Fruit fly (Drosophila melanogaster) whole organism, embryonic: ENCODE results near the gene CG6180.

Source experiments
- Antp ChIP-seq: fragments of 200-800 bp; sonication (Bioruptor generic); optimal IDR thresholded peaks from 3 replicates; lab custom pipeline; 2016; ENCODE audit warnings: missing biosample characterization, missing genetic modification characterization
- CG10147 ChIP-seq: fragments of 200-800 bp; sonication (Bioruptor generic); optimal IDR thresholded peaks from 2 replicates; lab custom pipeline; 2019; ENCODE audit warnings: missing biosample characterization, mild to moderate bottlenecking, missing genetic modification characterization, moderate library complexity
- CG10462 ChIP-seq: fragments of 200-800 bp; sonication (Bioruptor generic); optimal IDR thresholded peaks from 2 replicates; lab custom pipeline; 2016; ENCODE audit warnings: missing biosample characterization, missing genetic modification characterization
- CG10543 ChIP-seq: fragments of 200-800 bp; sonication (Bioruptor generic); optimal IDR thresholded peaks from 3 replicates; lab custom pipeline; 2017; ENCODE audit warnings: missing biosample characterization, mild to moderate bottlenecking, missing genetic modification characterization, moderate library complexity
- CG11456 ChIP-seq: fragments of 200-800 bp; sonication (Bioruptor generic); IDR thresholded peaks from 3 replicates; pipeline ENCODE4 v1.3.6; 2022; ENCODE audit warnings: missing biosample characterization, missing genetic modification characterization
- CG12391 ChIP-seq: fragments of 200-800 bp; sonication (Bioruptor generic); optimal IDR thresholded peaks from 3 replicates; lab custom pipeline; 2018; ENCODE audit warnings: missing biosample characterization, mild to moderate bottlenecking, missing genetic modification characterization, moderate library complexity
- CG14710 ChIP-seq: fragments of 200-800 bp; sonication (Bioruptor generic); optimal IDR thresholded peaks from 3 replicates; lab custom pipeline; 2019; ENCODE audit warnings: missing biosample characterization, mild to moderate bottlenecking, missing genetic modification characterization, moderate library complexity
- CG1529 ChIP-seq: fragments of 200-800 bp; sonication (Bioruptor generic); optimal IDR thresholded peaks from 3 replicates; lab custom pipeline; 2018; ENCODE audit warnings: missing biosample characterization, missing genetic modification characterization
- CG31365 ChIP-seq: fragments of 200-800 bp; sonication (Bioruptor generic); optimal IDR thresholded peaks from 2 replicates; lab custom pipeline; 2018; ENCODE audit warnings: missing biosample characterization, mild to moderate bottlenecking, missing genetic modification characterization
- CG3407 ChIP-seq: fragments of 200-800 bp; sonication (Bioruptor generic); optimal IDR thresholded peaks from 2 replicates; lab custom pipeline; 2018; ENCODE audit warnings: missing biosample characterization, mild to moderate bottlenecking, missing genetic modification characterization
- CG3995 ChIP-seq: fragments of 200-800 bp; sonication (Bioruptor generic); optimal IDR thresholded peaks from 3 replicates; lab custom pipeline; 2016; ENCODE audit warnings: missing biosample characterization, missing genetic modification characterization
- CG4282 ChIP-seq: fragments of 200-800 bp; sonication (Bioruptor generic); optimal IDR thresholded peaks from 2 replicates; lab custom pipeline; 2016; ENCODE audit warnings: missing biosample characterization, missing genetic modification characterization
- CG4360 ChIP-seq: fragments of 200-800 bp; sonication (Bioruptor generic); IDR thresholded peaks from 2 replicates; pipeline ENCODE4 v1.3.6; 2022; ENCODE audit warnings: missing biosample characterization, missing genetic modification characterization
- CG6765 ChIP-seq: fragments of 200-800 bp; sonication (Bioruptor generic); optimal IDR thresholded peaks from 3 replicates; lab custom pipeline; 2017; ENCODE audit warnings: missing biosample characterization, mild to moderate bottlenecking, missing genetic modification characterization
- CG6813 ChIP-seq: fragments of 200-800 bp; sonication (Bioruptor generic); optimal IDR thresholded peaks from 2 replicates; lab custom pipeline; 2017; ENCODE audit warnings: missing biosample characterization, missing genetic modification characterization, mild to moderate bottlenecking, moderate library complexity, missing genetic modification reagents
- CG7372 ChIP-seq: fragments of 200-800 bp; sonication (Bioruptor generic); IDR thresholded peaks from 2 replicates; pipeline ENCODE4 v1.3.6; 2022; ENCODE audit warnings: missing biosample characterization, missing genetic modification characterization
- CG7839 ChIP-seq: fragments of 200-800 bp; sonication (Bioruptor generic); optimal IDR thresholded peaks from 3 replicates; lab custom pipeline; 2018; ENCODE audit warnings: missing biosample characterization, mild to moderate bottlenecking, missing genetic modification characterization, moderate library complexity
- CG8765 ChIP-seq: fragments of 200-800 bp; sonication (Bioruptor generic); IDR thresholded peaks from 2 replicates; pipeline ENCODE4 v1.3.6; 2022; ENCODE audit warnings: missing biosample characterization, missing genetic modification characterization
- CG9797 ChIP-seq: fragments of 200-800 bp; sonication (Bioruptor generic); optimal IDR thresholded peaks from 3 replicates; lab custom pipeline; 2018; ENCODE audit warnings: missing biosample characterization, mild to moderate bottlenecking, missing genetic modification characterization
- Doc2 ChIP-seq: fragments of 200-800 bp; sonication (Bioruptor generic); IDR thresholded peaks from 2 replicates; pipeline ENCODE4 v1.3.6; 2022; ENCODE audit warnings: missing biosample characterization, missing genetic modification characterization
- E2f1 ChIP-seq: fragments of 200-800 bp; sonication (Bioruptor generic); IDR thresholded peaks from 2 replicates; pipeline ENCODE4 v1.3.6; 2022; ENCODE audit warnings: missing biosample characterization, missing genetic modification characterization
- Fer2 ChIP-seq: fragments of 200-800 bp; sonication (Bioruptor generic); optimal IDR thresholded peaks from 2 replicates; lab custom pipeline; 2018; ENCODE audit warnings: missing biosample characterization, mild to moderate bottlenecking, missing genetic modification characterization, moderate library complexity
- GATAe ChIP-seq: fragments of 200-800 bp; sonication (Bioruptor generic); conservative IDR thresholded peaks from 2 replicates; pipeline ENCODE4 v1.3.6; 2022; ENCODE audit warnings: missing biosample characterization, missing genetic modification characterization
- MBD-R2 ChIP-seq: fragments of 200-800 bp; sonication (Bioruptor generic); IDR thresholded peaks from 2 replicates; pipeline ENCODE4 v1.3.6; 2022; ENCODE audit warnings: missing biosample characterization, missing genetic modification characterization
- Neu2 ChIP-seq: fragments of 200-800 bp; sonication (Bioruptor generic); optimal IDR thresholded peaks from 3 replicates; lab custom pipeline; 2016; ENCODE audit warnings: missing biosample characterization, missing genetic modification characterization, borderline replicate concordance
- Opbp ChIP-seq: fragments of 200-800 bp; sonication (Bioruptor generic); IDR thresholded peaks from 3 replicates; pipeline ENCODE4 v1.3.6; 2022; ENCODE audit warnings: missing biosample characterization, missing genetic modification characterization; ENCODE audit not compliant: partially characterized antibody
- Ptx1 ChIP-seq: fragments of 200-800 bp; sonication (Bioruptor generic); IDR thresholded peaks from 2 replicates; pipeline ENCODE4 v1.3.6; 2022; ENCODE audit warnings: missing biosample characterization, missing genetic modification characterization
- Ravus ChIP-seq: fragments of 200-800 bp; sonication (Bioruptor generic); IDR thresholded peaks from 2 replicates; pipeline ENCODE4 v1.3.6; 2022; ENCODE audit warnings: missing biosample characterization, missing genetic modification characterization
- Stat92E ChIP-seq, 3 experiments: fragments of >200 bp in 2 of 3; fragments of 200-800 bp in 1 of 3; sonication (Bioruptor generic) in 1 of 3; optimal IDR thresholded peaks; 2 replicates each; lab custom pipeline; 2017 to 2019; ENCODE audit warnings: missing biosample characterization in 3 of 3, missing genetic modification characterization in 3 of 3, mild to moderate bottlenecking in 1 of 3, moderate library complexity in 1 of 3
- Usf ChIP-seq: fragments of 200-800 bp; sonication (Bioruptor generic); optimal IDR thresholded peaks from 2 replicates; lab custom pipeline; 2017; ENCODE audit warnings: missing genotype, missing biosample characterization, missing genetic modification characterization
- ab ChIP-seq: fragments of 200-800 bp; sonication (Bioruptor generic); optimal IDR thresholded peaks from 2 replicates; lab custom pipeline; 2016; ENCODE audit warnings: missing biosample characterization, missing genetic modification characterization
- caup ChIP-seq: fragments of 200-800 bp; sonication (Bioruptor generic); optimal IDR thresholded peaks from 3 replicates; lab custom pipeline; 2017; ENCODE audit warnings: missing biosample characterization, mild to moderate bottlenecking, missing genetic modification characterization, moderate library complexity; ENCODE audit not compliant: severe bottlenecking
- cg ChIP-seq: fragments of 200-800 bp; sonication (Bioruptor generic); optimal IDR thresholded peaks from 3 replicates; lab custom pipeline; 2019; ENCODE audit warnings: missing biosample characterization, mild to moderate bottlenecking, missing genetic modification characterization, moderate library complexity
- ci ChIP-seq: fragments of 200-800 bp; sonication (Bioruptor generic); IDR thresholded peaks from 3 replicates; pipeline ENCODE4 v1.3.6; 2022; ENCODE audit warnings: missing biosample characterization, missing genetic modification characterization
- en ChIP-seq: fragments of 200-800 bp; sonication (Bioruptor generic); optimal IDR thresholded peaks from 2 replicates; lab custom pipeline; 2016; ENCODE audit warnings: missing biosample characterization, missing genetic modification characterization
- fu2 ChIP-seq: fragments of 200-800 bp; sonication (Bioruptor generic); optimal IDR thresholded peaks from 2 replicates; lab custom pipeline; 2016; ENCODE audit warnings: missing biosample characterization, missing genetic modification characterization
- gfzf ChIP-seq: fragments of 200-800 bp; sonication (Bioruptor generic); optimal IDR thresholded peaks from 2 replicates; lab custom pipeline; 2016; ENCODE audit warnings: missing biosample characterization, mild to moderate bottlenecking, missing genetic modification characterization, moderate library complexity
- knrl ChIP-seq: fragments of 200-800 bp; sonication (Bioruptor generic); IDR thresholded peaks from 3 replicates; pipeline ENCODE4 v1.3.6; 2022; ENCODE audit warnings: missing biosample characterization, missing genetic modification characterization; ENCODE audit not compliant: partially characterized antibody
- pan ChIP-seq, 4 experiments: fragments of >200 bp in 3 of 4; fragments of 200-800 bp in 1 of 4; sonication (Bioruptor generic) in 1 of 4; optimal IDR thresholded peaks in 3 of 4; IDR thresholded peaks in 1 of 4; 2 replicates each; pipeline versions ENCODE4 v1.3.6 to Lab custom; 2017 to 2022; ENCODE audit warnings: missing biosample characterization in 2 of 4, missing genetic modification characterization in 2 of 4, mixed read lengths in 1 of 4
- phol ChIP-seq: fragments of 200-800 bp; sonication (Bioruptor generic); optimal IDR thresholded peaks from 3 replicates; lab custom pipeline; 2018; ENCODE audit warnings: missing biosample characterization, mild to moderate bottlenecking, missing genetic modification characterization, moderate library complexity
- ranshi ChIP-seq: fragments of 200-800 bp; sonication (Bioruptor generic); IDR thresholded peaks from 2 replicates; pipeline ENCODE4 v1.3.6; 2022; ENCODE audit warnings: missing biosample characterization, missing genetic modification characterization
- rib ChIP-seq: fragments of 200-800 bp; sonication (Bioruptor generic); IDR thresholded peaks from 2 replicates; pipeline ENCODE4 v1.3.6; 2022; ENCODE audit warnings: missing biosample characterization, missing genetic modification characterization
- scrt ChIP-seq: fragments of 200-800 bp; sonication (Bioruptor generic); optimal IDR thresholded peaks from 2 replicates; lab custom pipeline; 2018; ENCODE audit warnings: missing biosample characterization, mild to moderate bottlenecking, missing genetic modification characterization, moderate library complexity
- slbo ChIP-seq: fragments of 200-800 bp; sonication (Bioruptor generic); IDR thresholded peaks from 2 replicates; pipeline ENCODE4 v1.3.6; 2022; ENCODE audit warnings: missing biosample characterization, missing genetic modification characterization
- stwl ChIP-seq: fragments of 200-800 bp; sonication (Bioruptor generic); optimal IDR thresholded peaks from 3 replicates; lab custom pipeline; 2018; ENCODE audit warnings: missing biosample characterization, mild to moderate bottlenecking, missing genetic modification characterization, moderate library complexity
- ttk ChIP-seq: fragments of 200-800 bp; sonication (Bioruptor generic); IDR thresholded peaks from 2 replicates; pipeline ENCODE4 v2.1.2; 2022; ENCODE audit warnings: missing biosample characterization, missing genetic modification characterization
- unc-4 ChIP-seq: fragments of 200-800 bp; sonication (Bioruptor generic); IDR thresholded peaks from 2 replicates; pipeline ENCODE4 v1.3.6; 2022; ENCODE audit warnings: missing biosample characterization, missing genetic modification characterization; ENCODE audit not compliant: partially characterized antibody

Gene CG6180

DNA sequence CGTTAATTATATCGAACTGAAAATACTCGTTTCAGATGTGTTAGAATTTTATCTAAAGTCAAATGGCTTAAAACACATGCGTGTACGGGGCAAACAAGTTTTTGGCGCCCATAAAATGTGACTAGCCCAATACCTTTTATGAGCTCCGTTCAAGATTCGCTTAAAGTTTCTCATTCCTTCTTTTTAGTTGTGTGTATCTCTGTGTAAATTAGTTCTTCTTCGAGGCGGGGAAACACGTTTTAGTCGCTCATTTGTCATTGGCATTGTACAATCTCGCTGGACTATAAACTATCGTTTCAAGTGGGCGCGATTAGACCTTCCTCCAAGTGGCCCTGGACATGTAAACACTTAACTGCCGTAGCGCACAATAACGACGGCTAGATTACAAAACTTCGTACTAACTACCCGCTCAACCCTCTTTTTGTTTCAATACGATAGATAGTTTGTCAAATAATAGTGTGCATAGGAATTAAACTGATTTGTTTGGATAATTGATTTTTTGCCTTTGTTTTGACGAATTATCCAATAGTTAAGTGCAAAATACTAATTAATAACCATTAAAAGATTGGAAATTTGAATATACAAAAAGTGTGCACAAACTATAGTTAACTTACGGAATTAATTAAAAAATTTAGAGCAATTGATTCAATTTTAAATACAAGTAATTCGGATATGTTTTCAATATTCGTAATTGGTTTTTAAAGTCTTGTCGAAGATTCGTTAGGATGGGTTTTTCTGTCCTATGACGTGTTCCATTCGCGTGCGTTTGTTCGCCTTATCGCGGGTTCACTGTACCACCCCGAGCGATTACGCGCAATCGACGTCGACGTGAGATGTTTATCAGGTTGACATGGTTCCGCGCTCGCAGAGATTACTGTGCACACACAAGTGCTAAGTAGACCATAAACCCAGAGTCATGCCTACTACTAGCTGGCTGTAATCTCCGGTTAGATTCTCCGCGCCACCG is 13.3 kb downstream of the CG6180 start (continued):
- TF ChIP-seq Usf (GFP tag; lab: Kevin White, UChicago): no peak
- no peak for TF ChIP-seq CG7372 (GFP tag; lab: Robert Waterston, UW)
- peak; percentile 63; the same call in 2 of the 3 replicates for TF ChIP-seq ci (GFP tag; lab: Robert Waterston, UW)
- no peak for TF ChIP-seq en (GFP tag; lab: Kevin White, UChicago)
- peak; percentile 29 for TF ChIP-seq CG10147 (GFP tag; lab: Kevin White, UChicago)
- peak; percentile 39 for TF ChIP-seq CG6813 (GFP tag; lab: Kevin White, UChicago)
- peak; percentile 37 for TF ChIP-seq MBD-R2 (GFP tag; lab: Robert Waterston, UW)
- TF ChIP-seq CG3995 (GFP tag; lab: Kevin White, UChicago): peak; percentile 11
- no peak for TF ChIP-seq gfzf
- TF ChIP-seq CG4360 (GFP tag; lab: Robert Waterston, UW): no peak
- TF ChIP-seq GATAe: peak; percentile 86
- no peak for TF ChIP-seq CG9797 (GFP tag; lab: Kevin White, UChicago)
- no peak for TF ChIP-seq Fer2
- TF ChIP-seq phol: peak; percentile 63
- no peak for TF ChIP-seq CG1529
- peak; percentile 8 for TF ChIP-seq CG6765 (GFP tag; lab: Kevin White, UChicago)
- TF ChIP-seq Ptx1: 0 out of 2 replicates have a peak, but pooled peaks have one; percentile 43
- TF ChIP-seq CG11456 (GFP tag; lab: Robert Waterston, UW): no peak
- no peak for TF ChIP-seq Antp
- TF ChIP-seq CG7839 (tag; lab: Kevin White, UChicago): peak; percentile 69
- TF ChIP-seq Ravus (GFP tag; lab: Robert Waterston, UW): no peak; the same call in 1 of the 2 replicates
- TF ChIP-seq CG14710: peak; percentile 40
- peak; percentile 17; the same call in 1 of the 2 replicates for TF ChIP-seq rib (GFP tag; lab: Robert Waterston, UW)
- no peak for TF ChIP-seq CG31365 (tag; lab: Kevin White, UChicago)
- peak; percentile 53 for TF ChIP-seq caup
- TF ChIP-seq ab (GFP tag; lab: Kevin White, UChicago): no peak
- no peak for TF ChIP-seq Stat92E (GFP tag; optimal IDR thresholded peaks at IDR 0.05; lab: Kevin White, UChicago)
- TF ChIP-seq knrl (GFP tag; lab: Robert Waterston, UW): no peak
- TF ChIP-seq scrt (GFP tag; lab: Kevin White, UChicago): peak; percentile 26
- TF ChIP-seq E2f1 (GFP tag; lab: Robert Waterston, UW): peak; percentile 32; the same call in 1 of the 2 replicates
- TF ChIP-seq slbo: peak; percentile 62
- TF ChIP-seq ranshi (GFP tag; lab: Robert Waterston, UW): peak; percentile 57
- TF ChIP-seq cg: no peak
- no peak for TF ChIP-seq CG4282
- peak; percentile 47 for TF ChIP-seq CG12391 (tag; lab: Kevin White, UChicago)
- no peak for TF ChIP-seq CG3407 (GFP tag; lab: Kevin White, UChicago)
- no peak for TF ChIP-seq Opbp (GFP tag; lab: Robert Waterston, UW)
- TF ChIP-seq Neu2 (GFP tag; lab: Kevin White, UChicago): no peak
- TF ChIP-seq fu2 (GFP tag; lab: Kevin White, UChicago): no peak
- TF ChIP-seq CG10462: no peak
- no peak for TF ChIP-seq Doc2
- peak; percentile 53 for TF ChIP-seq CG10543 (GFP tag; lab: Kevin White, UChicago)
- TF ChIP-seq unc-4 (GFP tag; lab: Robert Waterston, UW): no peak
- peak; percentile 23; the same call in 1 of the 2 replicates for TF ChIP-seq ttk (GFP tag; lab: Robert Waterston, UW)
- no peak; the same call in 1 of the 2 replicates for TF ChIP-seq CG8765 (GFP tag; lab: Robert Waterston, UW)
- no peak for TF ChIP-seq pan (optimal IDR thresholded peaks at IDR 0.05; lab: Kevin White, UChicago)
- peak in 1 of 2 experiments; percentile 51 for TF ChIP-seq pan (GFP tag; optimal IDR thresholded peaks at IDR 0.05 in 1 of 2, IDR thresholded peaks at IDR 0.05 in 1 of 2)
- no peak for TF ChIP-seq stwl
